Fruit fly (Drosophila melanogaster) whole organism, prepupa: Measurements from ENCODE around the gene GluClalpha.

Source experiments
- Blimp-1 ChIP-seq: fragments of 200-800 bp; sonication (Bioruptor generic); optimal IDR thresholded peaks from 3 replicates; lab custom pipeline; 2017; ENCODE audit warnings: missing biosample characterization, missing genetic modification characterization, mild to moderate bottlenecking, moderate library complexity, missing genetic modification reagents
- CG10631 ChIP-seq: fragments of 200-800 bp; sonication (Bioruptor generic); optimal IDR thresholded peaks from 2 replicates; lab custom pipeline; 2016; ENCODE audit warnings: missing biosample characterization, missing genetic modification characterization
- CG11762 ChIP-seq: fragments of 200-800 bp; sonication (Bioruptor generic); optimal IDR thresholded peaks from 3 replicates; lab custom pipeline; 2016; ENCODE audit warnings: missing biosample characterization, missing genetic modification characterization; ENCODE audit not compliant: insufficient read depth
- CG1621 ChIP-seq: fragments of 200-800 bp; sonication (Bioruptor generic); optimal IDR thresholded peaks from 3 replicates; lab custom pipeline; 2018; ENCODE audit warnings: missing biosample characterization, mild to moderate bottlenecking, missing genetic modification characterization
- CG3032 ChIP-seq: fragments of 200-800 bp; optimal IDR thresholded peaks from 2 replicates; lab custom pipeline; 2019; ENCODE audit warnings: missing biosample characterization, mild to moderate bottlenecking, missing genetic modification characterization, moderate library complexity
- CG31627 ChIP-seq: fragments of 200-800 bp; sonication (Bioruptor generic); optimal IDR thresholded peaks from 3 replicates; lab custom pipeline; 2016; ENCODE audit warnings: missing biosample characterization, missing genetic modification characterization
- CG32006 ChIP-seq: fragments of 200-800 bp; sonication (Bioruptor generic); optimal IDR thresholded peaks from 3 replicates; lab custom pipeline; 2017; ENCODE audit warnings: missing biosample characterization, mild to moderate bottlenecking, missing genetic modification characterization
- CG34406 ChIP-seq: fragments of 200-800 bp; sonication (Bioruptor generic); optimal IDR thresholded peaks from 3 replicates; lab custom pipeline; 2016; ENCODE audit warnings: missing biosample characterization, missing genetic modification characterization
- CG3919 ChIP-seq: fragments of 200-800 bp; sonication (Bioruptor generic); optimal IDR thresholded peaks from 3 replicates; lab custom pipeline; 2016; ENCODE audit warnings: missing biosample characterization, missing genetic modification characterization
- CG6163 ChIP-seq: fragments of 200-800 bp; sonication (Bioruptor generic); IDR thresholded peaks from 3 replicates; pipeline ENCODE4 v1.3.6; 2022; ENCODE audit warnings: missing biosample characterization, missing genetic modification characterization
- CG6276 ChIP-seq: fragments of 200-800 bp; sonication (Bioruptor generic); optimal IDR thresholded peaks from 2 replicates; lab custom pipeline; 2017; ENCODE audit warnings: missing biosample characterization, mild to moderate bottlenecking, missing genetic modification characterization
- CG6792 ChIP-seq: fragments of 200-800 bp; sonication (Bioruptor generic); optimal IDR thresholded peaks from 3 replicates; lab custom pipeline; 2016; ENCODE audit warnings: missing biosample characterization, missing genetic modification characterization
- CG6854 ChIP-seq: fragments of 200-800 bp; sonication (Bioruptor generic); optimal IDR thresholded peaks from 2 replicates; lab custom pipeline; 2017; ENCODE audit warnings: missing biosample characterization, mild to moderate bottlenecking, missing genetic modification characterization
- CG7368 ChIP-seq: fragments of 200-800 bp; sonication (Bioruptor generic); optimal IDR thresholded peaks from 3 replicates; lab custom pipeline; 2016; ENCODE audit warnings: missing biosample characterization, missing genetic modification characterization
- CG8119 ChIP-seq: fragments of 200-800 bp; sonication (Bioruptor generic); IDR thresholded peaks from 3 replicates; pipeline ENCODE4 v1.3.6; 2022; ENCODE audit warnings: missing biosample characterization, missing genetic modification characterization
- CG8319 ChIP-seq: fragments of 200-800 bp; sonication (Bioruptor generic); optimal IDR thresholded peaks from 3 replicates; lab custom pipeline; 2016; ENCODE audit warnings: missing biosample characterization, missing genetic modification characterization
- CG8632 ChIP-seq: fragments of 200-800 bp; sonication (Bioruptor generic); optimal IDR thresholded peaks from 3 replicates; lab custom pipeline; 2016; ENCODE audit warnings: missing biosample characterization, missing genetic modification characterization
- Eip78C ChIP-seq: fragments of 200-800 bp; sonication (Bioruptor generic); peaks from one replicate; lab custom pipeline; 2016; ENCODE audit warnings: missing biosample characterization, missing genetic modification characterization
- Eip93F ChIP-seq: fragments of 200-800 bp; sonication (Bioruptor generic); optimal IDR thresholded peaks from 2 replicates; lab custom pipeline; 2016; ENCODE audit warnings: missing biosample characterization, mild to moderate bottlenecking, missing genetic modification characterization
- Ets21C ChIP-seq: fragments of 200-800 bp; sonication (Bioruptor generic); optimal IDR thresholded peaks from 3 replicates; lab custom pipeline; 2016; ENCODE audit warnings: missing biosample characterization, missing genetic modification characterization
- Hr38 ChIP-seq: sonication (Bioruptor generic); optimal IDR thresholded peaks from 2 replicates; lab custom pipeline; 2016; ENCODE audit warnings: missing biosample characterization, missing genetic modification characterization
- Hr4 ChIP-seq: fragments of 200-800 bp; sonication (Bioruptor generic); optimal IDR thresholded peaks from 3 replicates; lab custom pipeline; 2016; ENCODE audit warnings: missing biosample characterization, missing genetic modification characterization
- Smox ChIP-seq: fragments of 200-800 bp; sonication (Bioruptor generic); optimal IDR thresholded peaks from 3 replicates; lab custom pipeline; 2016; ENCODE audit warnings: missing biosample characterization, missing genetic modification characterization
- Sox102F ChIP-seq: fragments of 200-800 bp; sonication (Bioruptor generic); optimal IDR thresholded peaks from 2 replicates; lab custom pipeline; 2016; ENCODE audit warnings: missing biosample characterization, mild to moderate bottlenecking, missing genetic modification characterization
- Sox15 ChIP-seq: fragments of 200-800 bp; sonication (Bioruptor generic); optimal IDR thresholded peaks from 3 replicates; lab custom pipeline; 2016; ENCODE audit warnings: missing biosample characterization, missing genetic modification characterization
- acj6 ChIP-seq: fragments of 200-800 bp; sonication (Bioruptor generic); optimal IDR thresholded peaks from 3 replicates; lab custom pipeline; 2016; ENCODE audit warnings: missing biosample characterization, missing genetic modification characterization
- dac ChIP-seq: fragments of 200-800 bp; sonication (Bioruptor generic); optimal IDR thresholded peaks from 2 replicates; lab custom pipeline; 2017; ENCODE audit warnings: missing biosample characterization, mild to moderate bottlenecking, missing genetic modification characterization
- eg ChIP-seq: fragments of 200-800 bp; sonication (Bioruptor generic); IDR thresholded peaks from 3 replicates; pipeline ENCODE4 v1.3.6; 2022; ENCODE audit warnings: missing biosample characterization, missing genetic modification characterization
- fkh ChIP-seq: fragments of 200-800 bp; sonication (Bioruptor generic); optimal IDR thresholded peaks from 3 replicates; lab custom pipeline; 2017; ENCODE audit warnings: missing biosample characterization, mild to moderate bottlenecking, missing genetic modification characterization, moderate library complexity
- lz ChIP-seq: fragments of 200-800 bp; sonication (Bioruptor generic); optimal IDR thresholded peaks from 3 replicates; lab custom pipeline; 2016; ENCODE audit warnings: missing biosample characterization, missing genetic modification characterization
- net ChIP-seq: fragments of 200-800 bp; sonication (Bioruptor generic); optimal IDR thresholded peaks from 3 replicates; lab custom pipeline; 2016; ENCODE audit warnings: missing biosample characterization, missing genetic modification characterization
- salr ChIP-seq, 2 experiments: fragments of 200-800 bp; sonication (Bioruptor generic); optimal IDR thresholded peaks; 3 replicates each; lab custom pipeline; 2016 to 2018; ENCODE audit warnings: missing biosample characterization in 2 of 2, missing genetic modification characterization in 2 of 2, mild to moderate bottlenecking in 1 of 2
- spab ChIP-seq: fragments of 200-800 bp; sonication (Bioruptor generic); optimal IDR thresholded peaks from 2 replicates; lab custom pipeline; 2017; ENCODE audit warnings: missing biosample characterization, mild to moderate bottlenecking, missing genetic modification characterization, missing genetic modification reagents
- ss ChIP-seq, 2 experiments: fragments of 200-800 bp; sonication (Bioruptor generic); optimal IDR thresholded peaks; 2 replicates in 1 of 2; 3 replicates in 1 of 2; lab custom pipeline; 2017 to 2018; ENCODE audit warnings: mild to moderate bottlenecking in 2 of 2, missing biosample characterization in 2 of 2, missing genetic modification characterization in 2 of 2, moderate library complexity in 1 of 2
- topi ChIP-seq: fragments of 200-800 bp; sonication (Bioruptor generic); optimal IDR thresholded peaks from 3 replicates; lab custom pipeline; 2016; ENCODE audit warnings: missing biosample characterization, missing genetic modification characterization
- vri ChIP-seq: fragments of 200-800 bp; sonication (Bioruptor generic); optimal IDR thresholded peaks from 3 replicates; lab custom pipeline; 2016; ENCODE audit warnings: missing biosample characterization, mild to moderate bottlenecking, missing genetic modification characterization

GluClalpha gene

dm6 chr3R:19727806-19728205 is 2.7 kb upstream of the GluClalpha start:
- TF ChIP-seq vri (GFP tag; lab: Kevin White, UChicago) (no peak), dac (GFP tag; lab: Kevin White, UChicago) (no peak), Ets21C (GFP tag; lab: Kevin White, UChicago) (no peak), Eip78C (GFP tag; lab: Kevin White, UChicago) (no peak), fkh (GFP tag; lab: Kevin White, UChicago) (no peak), Sox15 (GFP tag; lab: Kevin White, UChicago) (no peak), salr (GFP tag; optimal IDR thresholded peaks at IDR 0.05; lab: Kevin White, UChicago) (no peak), acj6 (GFP tag; lab: Kevin White, UChicago) (no peak), CG6163 (GFP tag; lab: Robert Waterston, UW) (no peak)

- TF ChIP-seq CG10631 (GFP tag; lab: Kevin White, UChicago) (no peak), Smox (no peak), CG8632 (GFP tag; lab: Kevin White, UChicago) (no peak), CG11762 (GFP tag; lab: Kevin White, UChicago) (no peak), Hr4 (GFP tag; lab: Kevin White, UChicago) (no peak), CG1621 (tag; lab: Kevin White, UChicago) (no peak), CG3032 (tag; lab: Kevin White, UChicago) (no peak), Blimp-1 (no peak), CG7368 (GFP tag; lab: Kevin White, UChicago) (no peak), Sox102F (GFP tag; lab: Kevin White, UChicago) (no peak), fkh (GFP tag; lab: Kevin White, UChicago) (no peak), topi (GFP tag; lab: Kevin White, UChicago) (no peak)
Observed at dm6 chr3R:19730953-19731482, 503 bp downstream of the GluClalpha start.

- no peak for TF ChIP-seq CG3032 (tag; lab: Kevin White, UChicago)
- TF ChIP-seq CG3919 (GFP tag; lab: Kevin White, UChicago) = no peak
- no peak for TF ChIP-seq net
- no peak for TF ChIP-seq CG31627 (GFP tag; lab: Kevin White, UChicago)
- TF ChIP-seq CG8319 (GFP tag; lab: Kevin White, UChicago) = no peak
- TF ChIP-seq CG6792 (GFP tag; lab: Kevin White, UChicago) = no peak
- no peak for TF ChIP-seq CG8119 (GFP tag; lab: Robert Waterston, UW)
- TF ChIP-seq CG34406 (GFP tag; lab: Kevin White, UChicago) = no peak
- TF ChIP-seq acj6 (GFP tag; lab: Kevin White, UChicago) = no peak
- TF ChIP-seq Eip93F (GFP tag; lab: Kevin White, UChicago) = no peak
- TF ChIP-seq Hr38 (GFP tag; lab: Kevin White, UChicago) = no peak
- TF ChIP-seq eg (GFP tag; lab: Robert Waterston, UW) = no peak
- no peak for TF ChIP-seq ss (GFP tag; optimal IDR thresholded peaks at IDR 0.05; lab: Kevin White, UChicago)
- no peak for TF ChIP-seq lz (GFP tag; lab: Kevin White, UChicago)
Observed at dm6 chr3R:19742893-19743292, 12.4 kb downstream of the GluClalpha start.

- TF ChIP-seq Ets21C (GFP tag; lab: Kevin White, UChicago) (no peak), CG10631 (GFP tag; lab: Kevin White, UChicago) (no peak), Eip78C (GFP tag; lab: Kevin White, UChicago) (no peak), CG34406 (GFP tag; lab: Kevin White, UChicago) (no peak), CG6276 (no peak), CG6854 (no peak), CG6792 (GFP tag; lab: Kevin White, UChicago) (no peak), fkh (GFP tag; lab: Kevin White, UChicago) (no peak), CG1621 (tag; lab: Kevin White, UChicago) (no peak), acj6 (GFP tag; lab: Kevin White, UChicago) (no peak), topi (GFP tag; lab: Kevin White, UChicago) (no peak), CG3919 (GFP tag; lab: Kevin White, UChicago) (no peak), CG11762 (GFP tag; lab: Kevin White, UChicago) (no peak), spab (no peak), Smox (no peak), CG32006 (no peak)
- TF ChIP-seq, all 60 proteins: peak for 0
Observed at dm6 chr3R:19773125-19773524, 42.6 kb downstream of the GluClalpha start, which contains the start of gene Acsx1L. Gene Acsx1L, minus strand, starts transcription at chr3R:19773225.
